Worm (Caenorhabditis elegans): ENCODE results near the gene R03D7.2.

The R03D7.2 gene

ce11 chrII:10924669-10925068 lies 10.3 kb downstream of the R03D7.2 start:
- TF ChIP-seq hlh-30 (tag; optimal IDR thresholded peaks at IDR 0.05; ENCODE audit: insufficient read depth), result peak; percentile 78
- no peak for TF ChIP-seq ctbp-1 (GFP tag; IDR thresholded peaks at IDR 0.05)
- no peak for TF ChIP-seq cey-2 (tag; optimal IDR thresholded peaks at IDR 0.05; ENCODE audit: borderline replicate concordance, insufficient read depth)
- no peak for TF ChIP-seq ztf-11 (tag; optimal IDR thresholded peaks at IDR 0.05)
- TF ChIP-seq lir-3 (tag; optimal IDR thresholded peaks at IDR 0.05), result no peak
- TF ChIP-seq Y5F2A.4 (GFP tag; optimal IDR thresholded peaks at IDR 0.05), result no peak
- peak; percentile 37 for TF ChIP-seq nhr-102 (tag; optimal IDR thresholded peaks at IDR 0.05)
- peak; percentile 97 for TF ChIP-seq nhr-28 (tag; optimal IDR thresholded peaks at IDR 0.05)
- TF ChIP-seq zfp-2 (tag; optimal IDR thresholded peaks at IDR 0.05), result no peak
- no peak for TF ChIP-seq ceh-44 (GFP tag; IDR thresholded peaks at IDR 0.05)
- no peak for TF ChIP-seq nhr-41 (GFP tag; IDR thresholded peaks at IDR 0.05)
- peak; percentile 93 for TF ChIP-seq pqm-1 (tag; optimal IDR thresholded peaks at IDR 0.05)
- TF ChIP-seq ceh-28 (tag; optimal IDR thresholded peaks at IDR 0.05), result no peak
- TF ChIP-seq F44E2.7 (GFP tag; IDR thresholded peaks at IDR 0.05), result no peak
- no peak for TF ChIP-seq unc-39 (tag; optimal IDR thresholded peaks at IDR 0.05)
- TF ChIP-seq lin-15B (tag; optimal IDR thresholded peaks at IDR 0.05), result no peak
- peak; percentile 13; the same call in 1 of the 2 replicates for TF ChIP-seq lin-1 (GFP tag; IDR thresholded peaks at IDR 0.05)
- peak in 1 of 2 experiments; percentile 56 for TF ChIP-seq hif-1 (tag; optimal IDR thresholded peaks at IDR 0.05)
- no peak for TF ChIP-seq rbr-2 (tag; optimal IDR thresholded peaks at IDR 0.05)
- TF ChIP-seq tra-1 (GFP tag; IDR thresholded peaks at IDR 0.05), result peak; percentile 33; the same call in 1 of the 2 replicates
- TF ChIP-seq nhr-10 (tag; optimal IDR thresholded peaks at IDR 0.05), result peak; percentile 28
- TF ChIP-seq nhr-48 (tag; optimal IDR thresholded peaks at IDR 0.05), result peak; percentile 57
- TF ChIP-seq lsy-2 (tag; optimal IDR thresholded peaks at IDR 0.05), result peak in 1 of 2 experiments; percentile 32
- TF ChIP-seq dmd-8 (GFP tag; IDR thresholded peaks at IDR 0.05), result no peak
- TF ChIP-seq zip-11 (GFP tag; IDR thresholded peaks at IDR 0.05), result no peak
- TF ChIP-seq dpl-1 (GFP tag; optimal IDR thresholded peaks at IDR 0.05), result no peak
- no peak for TF ChIP-seq dmd-9 (GFP tag; IDR thresholded peaks at IDR 0.05)
- no peak for TF ChIP-seq daf-8 (GFP tag; IDR thresholded peaks at IDR 0.05)
- TF ChIP-seq ceh-32 (tag; optimal IDR thresholded peaks at IDR 0.05; ENCODE audit: poor library complexity), result no peak
- TF ChIP-seq ces-1 (GFP tag; optimal IDR thresholded peaks at IDR 0.05), result no peak
- TF ChIP-seq D1046.2 (GFP tag; IDR thresholded peaks at IDR 0.05), result no peak
- TF ChIP-seq nhr-6 (tag; optimal IDR thresholded peaks at IDR 0.05), result no peak
- peak; percentile 93 for TF ChIP-seq dve-1 (tag; optimal IDR thresholded peaks at IDR 0.05; ENCODE audit: insufficient read depth)
- TF ChIP-seq tag-97 (GFP tag; IDR thresholded peaks at IDR 0.05), result no peak
- TF ChIP-seq hlh-11 (tag; optimal IDR thresholded peaks at IDR 0.05), result peak; percentile 80
- no peak for TF ChIP-seq ceh-20 (GFP tag; IDR thresholded peaks at IDR 0.05)
- peak; percentile 21; the same call in 1 of the 2 replicates for TF ChIP-seq saeg-2 (GFP tag; IDR thresholded peaks at IDR 0.05)
- peak; percentile 84 for TF ChIP-seq nhr-77 (tag; optimal IDR thresholded peaks at IDR 0.05)
- TF ChIP-seq aly-2 (tag; optimal IDR thresholded peaks at IDR 0.05), result no peak
- TF ChIP-seq lin-13 (GFP tag; optimal IDR thresholded peaks at IDR 0.05), result no peak
- no peak for TF ChIP-seq daf-16 (GFP tag; optimal IDR thresholded peaks at IDR 0.05)
- peak; percentile 98 for TF ChIP-seq daf-16 (tag; optimal IDR thresholded peaks at IDR 0.05)
- no peak for TF ChIP-seq duxl-1 (tag; optimal IDR thresholded peaks at IDR 0.05; ENCODE audit: poor library complexity)
- TF ChIP-seq fos-1 (tag; optimal IDR thresholded peaks at IDR 0.05), result no peak
- TF ChIP-seq snpc-4 (tag; optimal IDR thresholded peaks at IDR 0.05), result no peak
- no peak for TF ChIP-seq T20F7.1 (GFP tag; optimal IDR thresholded peaks at IDR 0.05)
- TF ChIP-seq mdl-1 (tag; optimal IDR thresholded peaks at IDR 0.05), result peak in 1 of 2 experiments; percentile 82
- no peak for TF ChIP-seq pha-4 (GFP tag; IDR thresholded peaks at IDR 0.05)
- no peak for TF ChIP-seq pha-4 (tag; optimal IDR thresholded peaks at IDR 0.05)
- no peak for TF ChIP-seq lin-29 (GFP tag; IDR thresholded peaks at IDR 0.05)
- TF ChIP-seq attf-4 (tag; optimal IDR thresholded peaks at IDR 0.05), result no peak
- no peak for TF ChIP-seq ZK337.2 (GFP tag; IDR thresholded peaks at IDR 0.05)
